Worm (Caenorhabditis elegans): ENCODE results near the gene sre-40.

The sre-40 gene

DNA sequence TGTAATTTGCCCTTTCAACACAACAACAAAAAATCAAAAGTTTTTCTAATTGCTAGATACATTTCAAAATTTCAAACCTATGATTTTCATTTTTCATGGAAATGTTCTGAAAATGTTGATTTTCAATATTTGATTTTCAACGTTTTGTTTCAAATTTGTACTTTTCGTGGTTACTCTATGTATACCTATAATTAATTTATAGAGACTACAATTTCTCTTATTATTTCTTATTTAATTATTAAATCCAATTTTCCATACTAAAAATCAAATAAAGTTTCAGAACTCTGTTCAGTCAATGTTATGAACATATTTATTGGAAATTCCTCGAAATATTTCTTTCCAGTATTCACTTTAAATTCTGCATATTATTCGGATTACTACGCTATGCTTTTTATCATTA lies 3.3 kb upstream of the sre-40 start, which contains the start of gene sre-39:
Gene sre-39 (plus strand): TSS at position 301 of the 400 bp plus-strand sequence.
- TF ChIP-seq unc-62 (GFP tag; optimal IDR thresholded peaks at IDR 0.05), result no peak

DNA sequence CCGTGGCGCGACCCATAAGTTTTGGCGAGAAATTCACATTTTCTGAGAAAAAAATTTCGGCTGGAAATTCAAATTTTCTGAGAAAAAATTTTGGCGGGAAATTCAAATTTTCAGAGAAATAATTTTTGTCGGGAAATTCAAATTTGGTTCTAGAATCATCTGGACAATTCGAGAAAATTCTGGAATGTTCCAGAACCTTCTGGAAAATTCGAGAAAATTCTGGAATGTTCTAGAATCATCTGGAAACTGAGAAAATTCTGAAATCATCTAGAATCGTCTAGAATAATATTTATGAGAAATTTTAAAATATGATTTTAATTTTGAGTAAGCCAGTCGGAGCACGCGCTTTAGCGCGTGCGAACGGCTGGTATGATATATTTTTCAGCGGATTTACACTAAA lies 1.3 kb upstream of the sre-40 start:
- no peak for TF ChIP-seq unc-62 (GFP tag; optimal IDR thresholded peaks at IDR 0.05)

DNA sequence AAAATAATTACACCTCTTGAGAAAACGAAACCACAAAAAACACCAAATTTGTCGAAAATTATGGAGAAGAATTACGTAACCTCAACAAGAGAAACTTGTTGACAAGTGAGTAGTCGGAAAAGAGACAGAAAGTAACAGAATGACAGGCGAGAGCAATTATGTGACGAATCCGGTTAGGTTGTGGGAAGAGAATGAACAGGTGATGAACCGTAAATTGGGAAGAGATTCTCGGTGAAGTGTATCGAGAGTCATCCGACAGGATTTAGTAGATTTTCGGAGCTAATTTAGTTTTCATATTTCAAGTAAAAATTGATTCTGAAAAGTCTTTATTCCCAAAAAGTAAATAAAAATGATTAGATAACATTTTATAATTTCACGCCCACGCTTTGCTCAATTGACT lies 2.2 kb downstream of the sre-40 start, which contains the start of gene T05A7.7:
Gene T05A7.7 (minus strand): TSS at position 101 of the 400 bp plus-strand sequence.
- no peak for TF ChIP-seq unc-62 (GFP tag; optimal IDR thresholded peaks at IDR 0.05)

DNA sequence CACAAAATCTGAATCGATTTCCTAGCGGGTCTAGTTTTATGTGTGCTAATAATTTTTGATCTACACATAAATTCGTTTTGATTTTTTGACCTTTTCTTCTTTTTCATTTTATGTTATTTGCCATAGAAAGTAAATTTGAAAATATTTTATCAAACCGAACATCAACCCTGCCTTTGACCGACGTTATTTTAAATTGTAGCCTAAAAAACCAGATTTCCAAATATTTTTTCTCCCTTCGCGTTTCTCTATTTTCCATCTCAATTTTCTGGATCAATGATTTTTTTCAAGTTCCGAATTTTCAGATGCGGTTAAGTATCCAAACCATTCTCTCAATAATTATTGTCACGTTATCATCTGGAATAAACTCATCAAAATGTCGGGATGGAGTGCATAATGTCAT lies 5.7 kb downstream of the sre-40 start, which contains the start of gene T05A7.1:
Gene T05A7.1 (plus strand): TSS at position 301 of the 400 bp plus-strand sequence.
- no peak for TF ChIP-seq unc-62 (GFP tag; optimal IDR thresholded peaks at IDR 0.05)

DNA sequence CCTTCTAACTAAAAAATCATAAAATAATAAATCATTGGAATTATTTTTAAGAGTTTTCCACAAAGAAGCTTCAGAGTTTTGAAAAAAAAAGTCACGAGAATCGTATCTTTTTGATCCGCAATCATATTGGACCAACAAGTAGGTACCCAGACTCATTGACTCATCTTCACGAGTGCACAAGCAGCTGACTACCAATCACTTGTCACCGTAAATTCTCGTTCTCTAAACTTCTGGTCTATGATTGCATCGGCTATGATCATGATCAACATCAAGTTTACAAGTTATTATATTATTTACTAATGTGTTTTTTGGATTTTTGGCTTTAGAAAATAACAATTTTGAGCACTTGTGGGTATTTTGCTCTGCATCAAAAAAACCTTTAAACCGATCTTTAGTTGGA lies 7.4 kb downstream of the sre-40 start:
- no peak for TF ChIP-seq unc-62 (GFP tag; optimal IDR thresholded peaks at IDR 0.05)

DNA sequence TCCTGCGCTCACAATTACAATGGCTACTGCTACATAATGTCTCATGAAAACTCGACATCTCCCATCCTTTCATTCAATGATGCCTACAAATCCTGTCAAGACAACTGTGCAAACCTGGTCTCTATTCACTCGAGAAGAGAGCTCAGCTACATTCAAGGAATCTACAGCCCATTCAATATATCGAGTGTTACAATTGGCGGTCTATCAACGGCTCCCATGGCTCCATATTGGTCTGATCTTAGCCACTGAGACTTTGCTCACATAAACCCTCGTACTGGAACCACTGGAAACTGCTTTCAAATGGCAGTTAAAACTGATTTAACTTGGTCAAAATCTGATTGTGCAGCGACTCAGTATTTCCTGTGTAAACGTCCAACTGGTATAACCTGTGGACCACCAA lies 8.1 kb downstream of the sre-40 start, which contains the start of gene T05A7.3:
Gene T05A7.3 (plus strand): TSS at position 301 of the 400 bp plus-strand sequence.
- TF ChIP-seq unc-62 (GFP tag; optimal IDR thresholded peaks at IDR 0.05), result no peak

DNA sequence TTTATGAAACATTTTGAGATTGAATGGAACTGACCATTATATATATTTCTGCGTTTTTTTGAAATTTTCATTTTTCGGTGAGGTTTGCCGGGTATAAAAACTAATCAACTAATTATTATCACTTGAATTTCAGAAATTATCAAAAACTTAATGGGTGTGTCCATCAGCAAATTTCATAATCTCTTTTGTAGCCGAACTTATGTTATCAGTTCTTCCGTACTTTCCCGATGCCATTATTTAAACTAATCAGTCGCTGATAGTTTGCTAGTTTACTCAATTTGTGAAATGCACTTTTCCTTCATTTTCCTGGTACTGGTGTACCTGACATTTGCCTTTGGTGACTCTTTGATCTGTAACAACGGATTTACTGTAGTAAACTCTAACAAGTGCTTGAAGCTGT lies 9.4 kb downstream of the sre-40 start:
- TF ChIP-seq unc-62 (GFP tag; optimal IDR thresholded peaks at IDR 0.05), result no peak

DNA sequence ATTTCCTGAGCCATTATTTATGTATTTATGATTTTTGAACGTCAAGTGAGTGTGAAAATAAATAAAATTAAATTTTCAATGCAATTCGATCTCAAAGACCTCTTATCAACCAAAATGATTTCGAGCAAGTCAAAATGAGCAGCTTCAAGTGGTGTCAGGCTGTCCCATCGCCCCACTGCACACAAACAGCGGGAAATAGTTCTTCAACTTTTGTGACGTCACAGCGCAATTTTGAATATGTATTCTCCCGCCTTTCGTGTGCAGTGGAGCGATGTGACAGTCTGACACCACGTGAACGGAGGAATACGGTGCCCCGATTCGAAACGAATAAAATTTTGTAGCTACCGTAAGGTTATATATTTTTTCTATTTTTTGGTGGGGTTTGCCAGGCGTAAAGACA lies 9.9 kb downstream of the sre-40 start:
- no peak for TF ChIP-seq unc-62 (GFP tag; optimal IDR thresholded peaks at IDR 0.05)

DNA sequence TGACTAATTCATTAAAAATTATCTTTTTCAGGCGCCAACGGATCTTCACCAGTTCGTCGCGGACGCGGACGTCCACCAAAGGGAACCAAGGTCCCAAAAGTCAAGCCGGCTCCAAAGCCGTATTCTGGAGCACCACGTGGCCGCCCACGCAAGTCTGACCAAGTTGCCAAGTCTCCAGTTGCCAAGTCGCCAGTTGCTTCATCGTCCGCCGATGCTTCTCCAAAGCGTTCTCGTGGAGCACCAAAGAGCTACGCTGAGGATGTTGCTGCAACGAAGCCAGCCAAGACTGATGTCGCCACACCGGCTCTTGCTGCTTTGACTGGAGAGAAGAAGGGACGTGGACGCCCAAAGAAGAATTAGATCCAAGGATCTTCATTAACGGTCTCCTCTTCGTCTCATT lies 10.4 kb downstream of the sre-40 start:
- TF ChIP-seq unc-62 (GFP tag; optimal IDR thresholded peaks at IDR 0.05), result no peak

DNA sequence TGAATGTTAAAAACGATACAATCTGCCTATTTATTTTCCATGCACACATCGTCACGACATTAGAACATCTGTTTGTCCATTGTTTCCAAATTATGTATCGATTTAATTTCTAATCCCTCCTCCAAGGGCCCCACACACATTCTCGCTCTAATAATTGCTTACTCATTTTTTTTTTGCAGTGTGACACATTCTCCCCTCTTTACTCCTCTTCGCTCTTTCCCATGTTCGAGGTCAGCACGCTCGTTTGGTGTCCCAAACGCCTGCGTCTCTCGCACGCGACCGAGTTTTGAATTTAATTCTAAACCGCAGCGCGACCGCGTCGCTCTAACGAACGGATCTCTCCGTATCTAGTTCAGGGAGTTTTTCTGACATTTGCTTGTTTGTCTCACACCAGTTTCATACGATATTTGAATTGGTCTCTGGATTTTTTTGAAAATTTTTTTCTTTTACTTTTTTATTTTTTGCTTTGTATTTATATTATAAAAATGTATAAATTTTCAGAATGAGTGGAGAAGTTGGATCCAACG lies 10.9 kb downstream of the sre-40 start, which contains the start of the genes clec-140 and hmg-11:
Gene clec-140 (plus strand): TSS at position 477 of the 527 bp plus-strand sequence.
Gene hmg-11 (plus strand): TSS at position 502 of the 527 bp plus-strand sequence.
- no peak for TF ChIP-seq unc-62 (GFP tag; optimal IDR thresholded peaks at IDR 0.05)

DNA sequence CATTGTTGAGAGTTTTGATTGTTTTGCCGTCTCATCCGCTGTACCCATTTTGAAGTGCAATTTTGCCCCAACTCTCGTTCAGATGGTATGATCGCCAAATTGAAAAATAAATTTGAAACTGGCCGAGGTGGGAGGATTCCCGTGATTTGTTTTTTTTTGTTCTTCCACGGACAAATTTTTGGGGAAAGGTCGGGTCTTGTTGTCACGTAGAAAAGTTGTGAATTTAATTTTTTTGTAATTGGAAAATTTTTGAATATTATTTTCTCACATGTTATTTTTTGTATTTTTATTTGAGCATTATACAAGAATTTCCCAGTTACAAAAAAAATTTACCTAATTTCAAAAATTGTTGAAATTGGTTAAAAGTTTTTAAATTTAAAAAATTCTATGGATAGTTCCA lies 11.9 kb downstream of the sre-40 start, which contains the start of gene T05A7.6:
Gene T05A7.6 (minus strand): TSS at position 101 of the 400 bp plus-strand sequence.
- no peak for TF ChIP-seq unc-62 (GFP tag; optimal IDR thresholded peaks at IDR 0.05)

DNA sequence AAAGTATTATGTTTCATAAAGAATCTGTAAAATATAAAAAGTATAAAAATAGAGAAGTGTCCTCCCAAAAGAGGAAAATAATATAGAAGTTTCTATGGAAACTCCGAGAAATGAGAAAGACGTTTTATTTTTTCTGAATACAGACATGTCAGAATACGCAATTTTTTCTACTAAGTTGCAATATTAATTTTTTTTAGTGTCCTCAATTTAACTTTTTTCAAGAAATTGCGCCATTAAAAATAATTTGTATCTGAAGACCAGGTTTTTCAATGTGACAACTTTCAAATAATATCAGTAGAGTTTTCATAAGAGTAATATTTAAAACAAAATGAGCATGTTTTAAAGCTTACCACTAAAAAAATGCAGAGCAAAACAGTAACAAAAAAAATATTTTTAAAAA lies 16.0 kb downstream of the sre-40 start, which contains the start of gene fut-5:
Gene fut-5 (minus strand): TSS at position 101 of the 400 bp plus-strand sequence.
- TF ChIP-seq unc-62 (GFP tag; optimal IDR thresholded peaks at IDR 0.05), result no peak

DNA sequence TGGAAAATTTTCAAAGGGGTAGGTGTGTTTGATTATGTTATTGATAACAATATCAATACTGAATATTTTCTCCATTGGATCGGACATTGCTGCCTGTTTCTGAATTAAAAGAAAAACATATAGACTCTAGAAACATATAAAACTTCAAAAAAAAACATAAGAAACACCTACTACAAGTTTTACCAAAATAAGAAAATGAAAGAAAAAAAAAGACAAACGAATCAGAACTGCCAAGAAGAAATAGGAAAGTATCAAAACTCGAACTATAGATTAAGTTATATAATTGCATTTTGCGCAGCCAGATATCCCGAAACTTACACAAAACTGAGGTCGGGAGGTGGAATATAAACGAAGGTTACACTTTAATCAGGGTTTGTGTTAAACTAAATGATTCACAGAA lies 18.2 kb downstream of the sre-40 start, which contains the start of gene T05A7.11:
Gene T05A7.11 (minus strand): TSS at position 101 of the 400 bp plus-strand sequence.
- no peak for TF ChIP-seq unc-62 (GFP tag; optimal IDR thresholded peaks at IDR 0.05)

DNA sequence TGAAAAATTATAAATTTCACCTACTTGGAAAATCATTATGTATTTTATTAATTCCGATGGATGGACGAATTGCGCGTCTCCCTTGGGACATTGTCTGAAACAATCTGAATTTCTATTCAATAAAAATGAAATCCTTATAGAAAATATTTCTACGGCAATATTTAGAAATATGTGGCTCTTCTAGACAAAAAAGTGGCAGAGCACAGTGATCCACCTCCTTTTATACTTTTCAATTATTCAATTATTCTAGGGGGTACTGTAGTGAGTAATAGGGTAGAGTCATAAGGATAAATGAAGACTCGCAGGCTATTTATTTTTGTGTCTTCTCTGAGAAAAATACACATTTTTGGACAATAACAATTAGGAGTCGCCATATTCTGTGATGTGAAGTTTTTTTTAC lies 20.4 kb downstream of the sre-40 start, which contains the start of gene T05A7.12:
Gene T05A7.12 (minus strand): TSS at position 101 of the 400 bp plus-strand sequence.
- no peak for TF ChIP-seq unc-62 (GFP tag; optimal IDR thresholded peaks at IDR 0.05)

DNA sequence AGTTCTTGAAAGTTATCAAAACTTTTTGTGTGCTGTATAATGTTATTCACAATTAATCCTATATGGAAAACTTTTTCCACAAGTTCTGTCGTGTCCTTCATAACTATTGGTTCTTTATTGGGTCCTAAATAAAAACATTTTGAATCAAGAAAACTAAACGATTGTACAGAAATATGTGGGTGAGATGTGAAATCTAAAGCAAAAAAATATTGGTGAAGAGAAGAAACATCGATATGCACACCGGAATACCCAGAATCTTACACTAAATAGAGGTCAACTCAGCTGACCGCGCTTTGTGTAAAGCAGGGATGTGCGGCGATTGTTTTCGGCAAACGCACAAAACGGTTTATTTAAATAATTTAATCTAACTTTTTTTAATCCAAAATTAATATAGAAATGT lies 22.3 kb downstream of the sre-40 start, which contains the start of gene T05A7.13:
Gene T05A7.13 (minus strand): TSS at position 101 of the 400 bp plus-strand sequence.
- no peak for TF ChIP-seq unc-62 (GFP tag; optimal IDR thresholded peaks at IDR 0.05)

DNA sequence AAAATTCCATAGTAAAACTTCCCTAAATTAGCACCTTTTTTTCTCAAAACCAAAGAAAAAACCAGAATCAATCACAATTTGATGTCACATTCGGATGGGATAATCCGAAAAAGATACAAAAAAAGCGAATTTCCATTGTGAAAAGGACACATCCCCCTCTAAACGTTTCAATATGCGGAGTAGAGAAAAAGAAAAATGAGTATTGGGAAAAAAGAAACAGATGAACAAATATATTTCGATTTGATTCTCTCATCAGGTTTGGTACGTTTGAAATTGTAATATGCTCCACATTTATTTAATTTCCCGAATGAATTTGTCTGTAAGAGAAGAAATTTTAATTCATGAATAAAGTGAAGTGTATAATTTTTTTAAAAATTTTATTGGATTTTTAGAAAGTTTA lies 25.3 kb downstream of the sre-40 start:
- TF ChIP-seq unc-62 (GFP tag; optimal IDR thresholded peaks at IDR 0.05), result no peak

DNA sequence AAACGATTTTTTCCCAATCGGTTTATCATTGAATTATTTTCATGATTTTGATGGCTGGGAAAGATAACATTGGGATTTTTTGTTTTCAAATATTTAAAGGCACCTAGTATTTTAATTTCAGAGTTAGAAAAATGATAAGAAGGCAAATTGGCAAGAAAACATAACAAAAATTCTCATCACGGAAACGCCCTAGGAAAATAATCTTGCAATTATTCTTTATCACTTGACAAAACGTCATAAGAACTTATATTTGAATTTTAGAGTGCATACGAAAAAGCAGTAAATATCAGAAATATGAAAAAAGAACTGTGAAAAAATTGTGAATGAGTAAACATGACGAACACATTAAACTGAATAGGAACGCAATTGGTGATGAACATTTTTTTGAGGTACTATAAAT lies 26.2 kb downstream of the sre-40 start:
- no peak for TF ChIP-seq unc-62 (GFP tag; optimal IDR thresholded peaks at IDR 0.05)

Measured in whole organism, dauer.